Fruit fly (Drosophila melanogaster): ENCODE results near the gene Pdha.

Gene Pdha

dm6 chrX:4691226-4691625 is 10.9 kb upstream of the Pdha start (continued):
- peak; percentile 42 for TF ChIP-seq PHDP (tag; optimal IDR thresholded peaks at IDR 0.05)
- TF ChIP-seq CG18599 (GFP tag; optimal IDR thresholded peaks at IDR 0.05): peak; percentile 77
- TF ChIP-seq klu (GFP tag; IDR thresholded peaks at IDR 0.05): no peak
- no peak for TF ChIP-seq HLHmδ (GFP tag; optimal IDR thresholded peaks at IDR 0.05)
- TF ChIP-seq CG12391 (tag; optimal IDR thresholded peaks at IDR 0.05): peak; percentile 52
- TF ChIP-seq Trl (optimal IDR thresholded peaks at IDR 0.05): no peak
- no peak for TF ChIP-seq Trl (GFP tag; optimal IDR thresholded peaks at IDR 0.05)
- TF ChIP-seq CG5180 (GFP tag; optimal IDR thresholded peaks at IDR 0.05): no peak
- peak; percentile 52 for TF ChIP-seq CG2712 (tag; optimal IDR thresholded peaks at IDR 0.05)
- 0 out of 4 replicates have a peak, but pooled peaks have one; percentile 17 for TF ChIP-seq Gug (GFP tag; IDR thresholded peaks at IDR 0.05)
- no peak for TF ChIP-seq CG10959 (GFP tag; IDR thresholded peaks at IDR 0.05)
- no peak for TF ChIP-seq B-H1 (GFP tag; IDR thresholded peaks at IDR 0.05)
- no peak for TF ChIP-seq Eip74EF (GFP tag; optimal IDR thresholded peaks at IDR 0.05)
- TF ChIP-seq D19A (tag; optimal IDR thresholded peaks at IDR 0.05): peak; percentile 21
- TF ChIP-seq CG15269 (tag; optimal IDR thresholded peaks at IDR 0.05): peak; percentile 40
- TF ChIP-seq Drgx (GFP tag; IDR thresholded peaks at IDR 0.05): 0 out of 2 replicates have a peak, but pooled peaks have one; percentile 16
- peak; percentile 40 for TF ChIP-seq Ssrp (tag; optimal IDR thresholded peaks at IDR 0.05)
- TF ChIP-seq Hr3 (GFP tag; optimal IDR thresholded peaks at IDR 0.05): peak; percentile 6
- TF ChIP-seq bsh (GFP tag; optimal IDR thresholded peaks at IDR 0.05): peak in 1 of 2 experiments; percentile 32
- TF ChIP-seq ci (GFP tag; IDR thresholded peaks at IDR 0.05): 0 out of 3 replicates have a peak, but pooled peaks have one; percentile 27
- peak; percentile 55 for TF ChIP-seq Meics (GFP tag; optimal IDR thresholded peaks at IDR 0.05)
- TF ChIP-seq stc (GFP tag; IDR thresholded peaks at IDR 0.05): no peak
- TF ChIP-seq sisA (GFP tag; IDR thresholded peaks at IDR 0.05): peak; percentile 44; the same call in 1 of the 2 replicates
- peak; percentile 23 for TF ChIP-seq CG10267 (tag; optimal IDR thresholded peaks at IDR 0.05)
- TF ChIP-seq lmd (GFP tag; IDR thresholded peaks at IDR 0.05): 0 out of 2 replicates have a peak, but pooled peaks have one; percentile 30
- TF ChIP-seq abd-A (tag; optimal IDR thresholded peaks at IDR 0.05): no peak
- no peak for TF ChIP-seq CG1024 (GFP tag; IDR thresholded peaks at IDR 0.05)
- peak; percentile 0 for TF ChIP-seq D19B (GFP tag; optimal IDR thresholded peaks at IDR 0.05)
- no peak for TF ChIP-seq Deaf1 (tag; optimal IDR thresholded peaks at IDR 0.05)
- TF ChIP-seq ATbp (GFP tag; optimal IDR thresholded peaks at IDR 0.05): peak; percentile 30
- TF ChIP-seq NfI (GFP tag; optimal IDR thresholded peaks at IDR 0.05): peak; percentile 41
- TF ChIP-seq Atf6 (GFP tag; IDR thresholded peaks at IDR 0.05): peak; percentile 45; the same call in 1 of the 2 replicates
- no peak for TF ChIP-seq CG5953 (GFP tag; IDR thresholded peaks at IDR 0.05)
- peak; percentile 34 for TF ChIP-seq CG10209 (GFP tag; optimal IDR thresholded peaks at IDR 0.05)
- peak; percentile 7 for TF ChIP-seq CoRest (tag; optimal IDR thresholded peaks at IDR 0.05)
- TF ChIP-seq CG12769 (tag; optimal IDR thresholded peaks at IDR 0.05): peak; percentile 7
- peak; percentile 44; the same call in 1 of the 2 replicates for TF ChIP-seq Ptx1 (GFP tag; IDR thresholded peaks at IDR 0.05)
- TF ChIP-seq CG11093 (GFP tag; IDR thresholded peaks at IDR 0.05): no peak
- no peak for TF ChIP-seq HLH4C (GFP tag; IDR thresholded peaks at IDR 0.05; ENCODE audit: partially characterized antibody)
- TF ChIP-seq CG1647 (GFP tag; optimal IDR thresholded peaks at IDR 0.05): no peak
- TF ChIP-seq Optix (GFP tag; IDR thresholded peaks at IDR 0.05): no peak
- no peak for TF ChIP-seq CG13123 (GFP tag; optimal IDR thresholded peaks at IDR 0.05)
- TF ChIP-seq chm (GFP tag; IDR thresholded peaks at IDR 0.05): no peak
- no peak for TF ChIP-seq CG5245 (GFP tag; optimal IDR thresholded peaks at IDR 0.05)
- TF ChIP-seq tna (GFP tag; IDR thresholded peaks at IDR 0.05; ENCODE audit: partially characterized antibody): no peak
- 0 out of 3 replicates have a peak, but pooled peaks have one; percentile 26 for TF ChIP-seq CG11695 (GFP tag; IDR thresholded peaks at IDR 0.05)
- TF ChIP-seq ro (GFP tag; IDR thresholded peaks at IDR 0.05): no peak
- TF ChIP-seq Dref (GFP tag; IDR thresholded peaks at IDR 0.05): no peak
- TF ChIP-seq CG12659 (GFP tag; optimal IDR thresholded peaks at IDR 0.05): peak; percentile 17
- peak; percentile 53 for TF ChIP-seq Sox102F (GFP tag; optimal IDR thresholded peaks at IDR 0.05)
